Worm (Caenorhabditis elegans): ENCODE results near the gene era-1.

DNA sequence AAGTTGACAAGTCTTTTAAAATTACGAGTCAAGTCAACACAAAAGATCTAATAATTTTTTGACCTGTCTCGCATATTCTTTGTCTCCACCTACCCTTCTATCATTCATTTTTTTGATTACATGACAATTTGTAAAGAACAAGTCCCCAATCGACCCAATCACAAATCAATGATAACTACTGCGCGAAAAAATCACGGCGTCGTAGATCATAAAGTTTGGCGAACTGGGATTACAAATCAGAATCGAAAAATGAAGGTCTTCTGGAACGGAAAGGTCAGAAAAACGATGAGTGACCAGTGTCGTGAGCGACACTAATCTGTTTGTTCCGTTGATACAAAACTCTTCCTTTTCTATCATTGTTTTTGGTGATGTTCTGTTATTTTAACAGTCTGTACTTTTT is 12.8 kb upstream of the era-1 start:
- TF ChIP-seq nhr-237 (tag; optimal IDR thresholded peaks at IDR 0.05): no peak
- no peak for TF ChIP-seq sem-2 (GFP tag; optimal IDR thresholded peaks at IDR 0.05)
- TF ChIP-seq lsy-2 (tag; optimal IDR thresholded peaks at IDR 0.05): no peak
- no peak for TF ChIP-seq unc-62 (GFP tag; optimal IDR thresholded peaks at IDR 0.05)
- TF ChIP-seq tbx-8 (GFP tag; optimal IDR thresholded peaks at IDR 0.05): no peak
- no peak for TF ChIP-seq nhr-28 (tag; optimal IDR thresholded peaks at IDR 0.05)
- no peak for TF ChIP-seq nhr-76 (tag; optimal IDR thresholded peaks at IDR 0.05)
- TF ChIP-seq ztf-11 (tag; optimal IDR thresholded peaks at IDR 0.05): no peak
- no peak for TF ChIP-seq ceh-39 (tag; optimal IDR thresholded peaks at IDR 0.05)
- no peak for TF ChIP-seq lin-13 (tag; optimal IDR thresholded peaks at IDR 0.05)
- no peak for TF ChIP-seq unc-120 (tag; optimal IDR thresholded peaks at IDR 0.05; ENCODE audit: poor library complexity, severe bottlenecking)
- no peak for TF ChIP-seq mep-1 (tag; optimal IDR thresholded peaks at IDR 0.05)
- no peak for TF ChIP-seq ceh-83 (GFP tag; optimal IDR thresholded peaks at IDR 0.05)
- no peak for TF ChIP-seq elt-1 (tag; optimal IDR thresholded peaks at IDR 0.05; ENCODE audit: borderline replicate concordance, insufficient read depth)

Measured in whole organism, mixed stage, embryonic.